Worm (Caenorhabditis elegans): ENCODE data around the gene ZC196.9.

- TF ChIP-seq tbx-37 (GFP tag; conservative IDR thresholded peaks at IDR 0.05) (no peak), B0310.2 (tag; optimal IDR thresholded peaks at IDR 0.05) (no peak), ama-1 (optimal IDR thresholded peaks at IDR 0.05) (no peak), scrt-1 (GFP tag; IDR thresholded peaks at IDR 0.05) (no peak), aly-1 (tag; optimal IDR thresholded peaks at IDR 0.05) (no peak), F13C5.2 (tag; optimal IDR thresholded peaks at IDR 0.05) (no peak), hnd-1 (tag; optimal IDR thresholded peaks at IDR 0.05) (no peak), hmg-4 (GFP tag; optimal IDR thresholded peaks at IDR 0.05) (no peak)
Measured at ce11 chrV:8730991-8731390, 4.0 kb upstream of the ZC196.9 start.

Data from whole organism, early embryonic.